Worm (Caenorhabditis elegans) whole organism, early embryonic: ENCODE measurements around the gene srz-97.

Experiments
- B0310.2 ChIP-seq: sonication (generic microtip); optimal IDR thresholded peaks from 2 replicates; lab custom pipeline; 2016; ENCODE audit warnings: mild to moderate bottlenecking, missing genetic modification characterization, missing compliant biosample characterization
- F13C5.2 ChIP-seq: sonication (generic microtip); optimal IDR thresholded peaks from 2 replicates; lab custom pipeline; 2017; ENCODE audit warnings: mild to moderate bottlenecking, missing genetic modification characterization, inconsistent platforms, missing compliant biosample characterization
- aly-1 ChIP-seq: sonication (generic microtip); optimal IDR thresholded peaks from 2 replicates; lab custom pipeline; 2016; ENCODE audit warnings: missing genetic modification characterization, missing compliant biosample characterization
- ama-1 ChIP-seq: fragments of 150-350 bp; optimal IDR thresholded peaks from 2 replicates; lab custom pipeline; 2014
- ceh-13 ChIP-seq: fragments of 200-800 bp; sonication (Bioruptor generic); optimal IDR thresholded peaks from 2 replicates; lab custom pipeline; 2018; ENCODE audit warnings: mild to moderate bottlenecking, missing genetic modification characterization, missing compliant biosample characterization
- ceh-36 ChIP-seq: sonication (generic microtip); optimal IDR thresholded peaks from 2 replicates; lab custom pipeline; 2016; ENCODE audit warnings: missing genetic modification characterization, inconsistent platforms, missing compliant biosample characterization
- ets-7 ChIP-seq: sonication (generic microtip); optimal IDR thresholded peaks from 2 replicates; lab custom pipeline; 2016; ENCODE audit warnings: missing genotype, missing genetic modification characterization, missing compliant biosample characterization
- flt-1 ChIP-seq: fragments of 200-800 bp; sonication (Bioruptor generic); IDR thresholded peaks from 2 replicates; pipeline ENCODE4 v1.3.6; 2022; ENCODE audit warnings: missing genetic modification characterization, missing compliant biosample characterization
- hmbx-1 ChIP-seq: sonication (generic microtip); optimal IDR thresholded peaks from 2 replicates; lab custom pipeline; 2016; ENCODE audit warnings: mild to moderate bottlenecking, missing genetic modification characterization, missing compliant biosample characterization
- hmg-4 ChIP-seq: fragments of 200-800 bp; sonication (Bioruptor generic); optimal IDR thresholded peaks from 2 replicates; lab custom pipeline; 2018; ENCODE audit warnings: mild to moderate bottlenecking, missing genetic modification characterization, missing compliant biosample characterization
- hnd-1 ChIP-seq: sonication (generic microtip); optimal IDR thresholded peaks from 2 replicates; lab custom pipeline; 2016; ENCODE audit warnings: missing genetic modification characterization, missing compliant biosample characterization
- pes-1 ChIP-seq: fragments of 200-800 bp; sonication (Bioruptor generic); IDR thresholded peaks from 2 replicates; pipeline ENCODE4 v1.3.6; 2022; ENCODE audit warnings: missing genetic modification reagents, missing genetic modification characterization, missing compliant biosample characterization
- scrt-1 ChIP-seq: fragments of 200-800 bp; sonication (Bioruptor generic); IDR thresholded peaks from 2 replicates; pipeline ENCODE4 v1.3.6; 2022; ENCODE audit warnings: missing genetic modification characterization, missing compliant biosample characterization
- sea-1 ChIP-seq: fragments of 200-800 bp; sonication (Bioruptor generic); conservative IDR thresholded peaks from 2 replicates; pipeline ENCODE4 v1.3.6; 2022; ENCODE audit warnings: missing genetic modification characterization, missing compliant biosample characterization
- tbx-11 ChIP-seq: fragments of 200-800 bp; sonication (Bioruptor generic); IDR thresholded peaks from 2 replicates; pipeline ENCODE4 v1.3.6; 2022; ENCODE audit warnings: missing genetic modification characterization, missing compliant biosample characterization
- tbx-37 ChIP-seq: fragments of 200-800 bp; sonication (Bioruptor generic); conservative IDR thresholded peaks from 2 replicates; pipeline ENCODE4 v1.3.6; 2022; ENCODE audit warnings: missing genetic modification reagents, missing genetic modification characterization, missing compliant biosample characterization
- tra-4 ChIP-seq: sonication (generic microtip); optimal IDR thresholded peaks from 2 replicates; lab custom pipeline; 2017; ENCODE audit warnings: missing genetic modification characterization, missing compliant biosample characterization

The srz-97 gene

ce11 chrV:14422317-14422716, 45.7 kb downstream of the srz-97 start, which contains the start of gene pas-1:
pas-1 (minus strand) TSS chrV:14422618.
- no peak for TF ChIP-seq ceh-36 (tag; lab: Kevin White, UChicago)
- TF ChIP-seq scrt-1 (GFP tag; lab: Robert Waterston, UW) = 0 out of 2 replicates have a peak, but pooled peaks have one; percentile 11
- no peak for TF ChIP-seq sea-1

- no peak for TF ChIP-seq tbx-11 (GFP tag; lab: Robert Waterston, UW)
- no peak for TF ChIP-seq tbx-37 (GFP tag; lab: Robert Waterston, UW)
- TF ChIP-seq scrt-1 (GFP tag; lab: Robert Waterston, UW) = no peak
- TF ChIP-seq hmg-4 = no peak
- no peak for TF ChIP-seq aly-1 (tag; lab: Kevin White, UChicago)
- no peak for TF ChIP-seq ets-7
- TF ChIP-seq B0310.2 (tag; lab: Kevin White, UChicago) = no peak
- no peak for TF ChIP-seq ceh-13 (GFP tag; lab: Kevin White, UChicago)
- TF ChIP-seq ceh-36 (tag; lab: Kevin White, UChicago) = no peak
- no peak for TF ChIP-seq pes-1 (GFP tag; lab: Robert Waterston, UW)
- TF ChIP-seq F13C5.2 (tag; lab: Kevin White, UChicago) = no peak
- TF ChIP-seq flt-1 = no peak
- TF ChIP-seq tra-4 = no peak
- TF ChIP-seq sea-1 = no peak
- TF ChIP-seq hnd-1 = no peak
- no peak for TF ChIP-seq ama-1
- TF ChIP-seq hmbx-1 (tag; lab: Kevin White, UChicago) = no peak
These were observed 46.7 kb downstream of the srz-97 start, which contains the start of gene dhs-22 for ce11 chrV:14421325-14421724. dhs-22 (minus strand) TSS chrV:14421440.

- no peak for TF ChIP-seq hmbx-1 (tag; lab: Kevin White, UChicago)
- TF ChIP-seq hnd-1 = no peak
These were observed 48.2 kb downstream of the srz-97 start for ce11 chrV:14419855-14420254.

- TF ChIP-seq ama-1 = no peak
- TF ChIP-seq tra-4 = no peak
- no peak for TF ChIP-seq ceh-36 (tag; lab: Kevin White, UChicago)
- no peak for TF ChIP-seq sea-1
- no peak for TF ChIP-seq flt-1
- no peak for TF ChIP-seq ets-7
- no peak for TF ChIP-seq tbx-37 (GFP tag; lab: Robert Waterston, UW)
- TF ChIP-seq hnd-1 = no peak
- no peak for TF ChIP-seq hmbx-1 (tag; lab: Kevin White, UChicago)
- no peak for TF ChIP-seq B0310.2 (tag; lab: Kevin White, UChicago)
- no peak for TF ChIP-seq ceh-13 (GFP tag; lab: Kevin White, UChicago)
- no peak for TF ChIP-seq tbx-11 (GFP tag; lab: Robert Waterston, UW)
- no peak for TF ChIP-seq F13C5.2 (tag; lab: Kevin White, UChicago)
- TF ChIP-seq hmg-4 = no peak
- no peak for TF ChIP-seq aly-1 (tag; lab: Kevin White, UChicago)
- no peak for TF ChIP-seq scrt-1 (GFP tag; lab: Robert Waterston, UW)
These were observed 50.3 kb downstream of the srz-97 start, which contains the start of the genes nxf-2 and set-31 for ce11 chrV:14417735-14418134. nxf-2 (minus strand) TSS chrV:14417835. set-31 (plus strand) TSS chrV:14417903.

- TF ChIP-seq ets-7 (no peak), F13C5.2 (tag; lab: Kevin White, UChicago) (peak; percentile 52)
These were observed 53.0 kb downstream of the srz-97 start, which contains the start of the genes nxf-1 and C15H11.11 for ce11 chrV:14414964-14415564. nxf-1 (minus strand) TSS chrV:14415014. C15H11.11 (plus strand) TSS chrV:14415499.

ce11 chrV:14414032-14414431, 54.0 kb downstream of the srz-97 start:
- no peak for TF ChIP-seq hmbx-1 (tag; lab: Kevin White, UChicago)
- no peak for TF ChIP-seq hmg-4
